Fruit fly (Drosophila melanogaster) whole organism, embryonic: ENCODE data around the gene Cyp4ac3.

Experiments
- Ada2b ChIP-seq: fragments of 200-800 bp; sonication (Bioruptor generic); IDR thresholded peaks from 2 replicates; pipeline ENCODE4 v1.3.6; 2022; ENCODE audit warnings: missing biosample characterization, missing genetic modification characterization
- Adf1 ChIP-seq: fragments of 200-800 bp; sonication (Bioruptor generic); IDR thresholded peaks from 2 replicates; pipeline ENCODE4 v1.3.6; 2022; ENCODE audit warnings: missing biosample characterization, missing genetic modification characterization
- Awh ChIP-seq: fragments of 200-800 bp; sonication (Bioruptor generic); IDR thresholded peaks from 2 replicates; pipeline ENCODE4, ENCODE4 v1.3.6; 2022; ENCODE audit warnings: missing biosample characterization, missing genetic modification characterization
- CG10431 ChIP-seq: fragments of 200-800 bp; sonication (Bioruptor generic); optimal IDR thresholded peaks from 3 replicates; lab custom pipeline; 2018; ENCODE audit warnings: missing biosample characterization, mild to moderate bottlenecking, missing genetic modification characterization
- CG10565 ChIP-seq: fragments of 200-800 bp; sonication (Bioruptor generic); optimal IDR thresholded peaks from 3 replicates; lab custom pipeline; 2016; ENCODE audit warnings: missing biosample characterization, mild to moderate bottlenecking, missing genetic modification characterization
- CG11695 ChIP-seq: fragments of 200-800 bp; sonication (Bioruptor generic); IDR thresholded peaks from 3 replicates; pipeline ENCODE4 v1.3.6; 2022; ENCODE audit warnings: missing biosample characterization, missing genetic modification characterization
- CG1233 ChIP-seq: fragments of 200-800 bp; sonication (Bioruptor generic); optimal IDR thresholded peaks from 4 replicates; lab custom pipeline; 2018; ENCODE audit warnings: missing biosample characterization, mild to moderate bottlenecking, missing genetic modification characterization
- CG12942 ChIP-seq: fragments of 200-800 bp; sonication (Bioruptor generic); optimal IDR thresholded peaks from 3 replicates; lab custom pipeline; 2016; ENCODE audit warnings: missing biosample characterization, missing genetic modification characterization
- CG14710 ChIP-seq: fragments of 200-800 bp; sonication (Bioruptor generic); optimal IDR thresholded peaks from 3 replicates; lab custom pipeline; 2019; ENCODE audit warnings: missing biosample characterization, mild to moderate bottlenecking, missing genetic modification characterization, moderate library complexity
- CG14965 ChIP-seq: fragments of 200-800 bp; sonication (Bioruptor generic); optimal IDR thresholded peaks from 2 replicates; lab custom pipeline; 2016; ENCODE audit warnings: missing biosample characterization, missing genetic modification characterization, borderline replicate concordance
- CG1602 ChIP-seq: fragments of 200-800 bp; sonication (Bioruptor generic); optimal IDR thresholded peaks from 3 replicates; lab custom pipeline; 2016; ENCODE audit warnings: missing biosample characterization, missing genetic modification characterization
- CG17361 ChIP-seq: fragments of 200-800 bp; sonication (Bioruptor generic); IDR thresholded peaks from 3 replicates; pipeline ENCODE4 v1.3.6; 2022; ENCODE audit warnings: missing biosample characterization, missing genetic modification characterization
- CG2199 ChIP-seq: fragments of 200-800 bp; sonication (Bioruptor generic); IDR thresholded peaks from 3 replicates; pipeline ENCODE4 v1.3.6; 2022; ENCODE audit warnings: missing biosample characterization, missing genetic modification characterization
- CG2875 ChIP-seq: fragments of 200-800 bp; sonication (Bioruptor generic); optimal IDR thresholded peaks from 2 replicates; lab custom pipeline; 2017; ENCODE audit warnings: missing biosample characterization, mild to moderate bottlenecking, missing genetic modification characterization, missing genetic modification reagents
- CG30431 ChIP-seq: fragments of 200-800 bp; sonication (Bioruptor generic); optimal IDR thresholded peaks from 2 replicates; lab custom pipeline; 2017; ENCODE audit warnings: missing biosample characterization, missing genetic modification characterization
- CG31365 ChIP-seq: fragments of 200-800 bp; sonication (Bioruptor generic); optimal IDR thresholded peaks from 2 replicates; lab custom pipeline; 2018; ENCODE audit warnings: missing biosample characterization, mild to moderate bottlenecking, missing genetic modification characterization
- CG32767 ChIP-seq: fragments of 200-800 bp; sonication (Bioruptor generic); IDR thresholded peaks from 2 replicates; pipeline ENCODE4 v1.3.6; 2022; ENCODE audit warnings: missing biosample characterization, missing genetic modification characterization
- CG33213 ChIP-seq: fragments of 200-800 bp; sonication (Bioruptor generic); optimal IDR thresholded peaks from 3 replicates; lab custom pipeline; 2016; ENCODE audit warnings: missing biosample characterization, missing genetic modification characterization
- CG4328 ChIP-seq: fragments of 200-800 bp; sonication (Bioruptor generic); optimal IDR thresholded peaks from 3 replicates; lab custom pipeline; 2017; ENCODE audit warnings: missing biosample characterization, missing genetic modification reagents, missing genetic modification characterization
- CG5180 ChIP-seq: fragments of 200-800 bp; sonication (Bioruptor generic); optimal IDR thresholded peaks from 3 replicates; lab custom pipeline; 2017; ENCODE audit warnings: missing biosample characterization, missing genetic modification characterization, mild to moderate bottlenecking, moderate library complexity, missing genetic modification reagents
- CG6813 ChIP-seq: fragments of 200-800 bp; sonication (Bioruptor generic); optimal IDR thresholded peaks from 2 replicates; lab custom pipeline; 2017; ENCODE audit warnings: missing biosample characterization, missing genetic modification characterization, mild to moderate bottlenecking, moderate library complexity, missing genetic modification reagents
- CG7357 ChIP-seq: fragments of 200-800 bp; sonication (Bioruptor generic); IDR thresholded peaks from 3 replicates; pipeline ENCODE4 v1.3.6; 2022; ENCODE audit warnings: missing biosample characterization, missing genetic modification characterization
- CG7987 ChIP-seq: fragments of 200-800 bp; sonication (Bioruptor generic); optimal IDR thresholded peaks from 2 replicates; lab custom pipeline; 2018; ENCODE audit warnings: missing biosample characterization, mild to moderate bottlenecking, missing genetic modification characterization, moderate library complexity
- CG8281 ChIP-seq: fragments of 200-800 bp; sonication (Bioruptor generic); optimal IDR thresholded peaks from 2 replicates; lab custom pipeline; 2018; ENCODE audit warnings: missing biosample characterization, mild to moderate bottlenecking, missing genetic modification characterization, moderate library complexity
- CG8290 ChIP-seq, 3 experiments: fragments of 200-800 bp; sonication (Bioruptor generic); optimal IDR thresholded peaks; 2 replicates each; lab custom pipeline; 2016 to 2019; ENCODE audit warnings: missing biosample characterization in 3 of 3, missing genetic modification characterization in 3 of 3, mild to moderate bottlenecking in 2 of 3, moderate library complexity in 1 of 3
- CG9437 ChIP-seq: fragments of 200-800 bp; sonication (Bioruptor generic); optimal IDR thresholded peaks from 2 replicates; lab custom pipeline; 2018; ENCODE audit warnings: missing biosample characterization, mild to moderate bottlenecking, missing genetic modification characterization
- Eip74EF ChIP-seq, 2 experiments: fragments of 200-800 bp in 1 of 2; fragments of >200 bp in 1 of 2; sonication (Bioruptor generic) in 1 of 2; optimal IDR thresholded peaks; 2 replicates each; lab custom pipeline; 2017 to 2019; ENCODE audit warnings: missing biosample characterization in 2 of 2, missing genetic modification characterization in 2 of 2, mild to moderate bottlenecking in 1 of 2, moderate library complexity in 1 of 2
- Hsf ChIP-seq: fragments of 200-800 bp; sonication (Bioruptor generic); optimal IDR thresholded peaks from 3 replicates; lab custom pipeline; 2016; ENCODE audit warnings: missing biosample characterization, missing genetic modification characterization
- Oli ChIP-seq: fragments of 200-800 bp; sonication (Bioruptor generic); optimal IDR thresholded peaks from 2 replicates; lab custom pipeline; 2018; ENCODE audit warnings: missing biosample characterization, mild to moderate bottlenecking, missing genetic modification characterization, moderate library complexity
- Rx ChIP-seq: fragments of 200-800 bp; sonication (Bioruptor generic); IDR thresholded peaks from 2 replicates; pipeline ENCODE4 v1.3.6; 2022; ENCODE audit warnings: missing biosample characterization, missing genetic modification characterization
- Sox102F ChIP-seq: fragments of 200-800 bp; sonication (Bioruptor generic); optimal IDR thresholded peaks from 2 replicates; lab custom pipeline; 2018; ENCODE audit warnings: missing biosample characterization, mild to moderate bottlenecking, missing genetic modification characterization, moderate library complexity
- Xrp1 ChIP-seq: fragments of 200-800 bp; sonication (Bioruptor generic); IDR thresholded peaks from 2 replicates; pipeline ENCODE4 v1.3.6; 2022; ENCODE audit warnings: missing biosample characterization, missing genetic modification characterization
- ac ChIP-seq: fragments of 200-800 bp; sonication (Bioruptor generic); optimal IDR thresholded peaks from 3 replicates; lab custom pipeline; 2017; ENCODE audit warnings: missing biosample characterization, mild to moderate bottlenecking, missing genetic modification characterization
- ara ChIP-seq: fragments of 200-800 bp; sonication (Bioruptor generic); IDR thresholded peaks from 2 replicates; pipeline ENCODE4 v1.3.6; 2022; ENCODE audit warnings: missing biosample characterization, missing genetic modification characterization
- az2 ChIP-seq: fragments of 200-800 bp; sonication (Bioruptor generic); optimal IDR thresholded peaks from 3 replicates; lab custom pipeline; 2016; ENCODE audit warnings: missing biosample characterization, missing genetic modification characterization
- btn ChIP-seq: fragments of 200-800 bp; sonication (Bioruptor generic); optimal IDR thresholded peaks from 2 replicates; lab custom pipeline; 2016; ENCODE audit warnings: missing biosample characterization, missing genetic modification characterization
- crc ChIP-seq: fragments of 200-800 bp; sonication (Bioruptor generic); optimal IDR thresholded peaks from 2 replicates; lab custom pipeline; 2016; ENCODE audit warnings: missing biosample characterization, missing genetic modification characterization
- crol ChIP-seq: fragments of 200-800 bp; sonication (Bioruptor generic); IDR thresholded peaks from 2 replicates; pipeline ENCODE4 v1.3.6; 2022; ENCODE audit warnings: missing biosample characterization, missing genetic modification characterization
- dmrt99B ChIP-seq: fragments of 200-800 bp; sonication (Bioruptor generic); optimal IDR thresholded peaks from 2 replicates; lab custom pipeline; 2018; ENCODE audit warnings: missing biosample characterization, mild to moderate bottlenecking, missing genetic modification characterization, moderate library complexity
- ewg ChIP-seq: fragments of 200-800 bp; sonication (Bioruptor generic); optimal IDR thresholded peaks from 3 replicates; lab custom pipeline; 2017; ENCODE audit warnings: mild to moderate bottlenecking, missing biosample characterization, missing genetic modification reagents, missing genetic modification characterization
- fd102C ChIP-seq: fragments of 200-800 bp; sonication (Bioruptor generic); optimal IDR thresholded peaks from 2 replicates; lab custom pipeline; 2018; ENCODE audit warnings: missing biosample characterization, mild to moderate bottlenecking, missing genetic modification characterization, moderate library complexity
- pfk ChIP-seq: fragments of 200-800 bp; sonication (Bioruptor generic); optimal IDR thresholded peaks from 2 replicates; lab custom pipeline; 2018; ENCODE audit warnings: missing biosample characterization, mild to moderate bottlenecking, missing genetic modification characterization, moderate library complexity
- row ChIP-seq: fragments of 200-800 bp; sonication (Bioruptor generic); IDR thresholded peaks from 3 replicates; pipeline ENCODE4 v1.3.6; 2022; ENCODE audit warnings: missing biosample characterization, missing genetic modification characterization
- shn ChIP-seq: fragments of 200-800 bp; sonication (Bioruptor generic); optimal IDR thresholded peaks from 3 replicates; lab custom pipeline; 2016; ENCODE audit warnings: missing biosample characterization, missing genetic modification characterization
- sug ChIP-seq: fragments of 200-800 bp; optimal IDR thresholded peaks from 2 replicates; lab custom pipeline; 2019; ENCODE audit warnings: missing biosample characterization, mild to moderate bottlenecking, missing genetic modification characterization, moderate library complexity
- tio ChIP-seq: fragments of 200-800 bp; sonication (Bioruptor generic); optimal IDR thresholded peaks from 2 replicates; lab custom pipeline; 2017; ENCODE audit warnings: missing biosample characterization, missing genetic modification characterization, inconsistent platforms
- tna ChIP-seq: fragments of 200-800 bp; sonication (Bioruptor generic); IDR thresholded peaks from 2 replicates; pipeline ENCODE4 v1.3.6; 2022; ENCODE audit warnings: missing biosample characterization, missing genetic modification characterization; ENCODE audit not compliant: partially characterized antibody
- tx ChIP-seq: fragments of 200-800 bp; sonication (Bioruptor generic); optimal IDR thresholded peaks from 2 replicates; lab custom pipeline; 2016; ENCODE audit warnings: missing biosample characterization, missing genetic modification characterization
- zen2 ChIP-seq: fragments of 200-800 bp; sonication (Bioruptor generic); IDR thresholded peaks from 3 replicates; pipeline ENCODE4 v1.3.6; 2022; ENCODE audit warnings: missing biosample characterization, missing genetic modification characterization; ENCODE audit not compliant: partially characterized antibody

Cyp4ac3 gene

DNA sequence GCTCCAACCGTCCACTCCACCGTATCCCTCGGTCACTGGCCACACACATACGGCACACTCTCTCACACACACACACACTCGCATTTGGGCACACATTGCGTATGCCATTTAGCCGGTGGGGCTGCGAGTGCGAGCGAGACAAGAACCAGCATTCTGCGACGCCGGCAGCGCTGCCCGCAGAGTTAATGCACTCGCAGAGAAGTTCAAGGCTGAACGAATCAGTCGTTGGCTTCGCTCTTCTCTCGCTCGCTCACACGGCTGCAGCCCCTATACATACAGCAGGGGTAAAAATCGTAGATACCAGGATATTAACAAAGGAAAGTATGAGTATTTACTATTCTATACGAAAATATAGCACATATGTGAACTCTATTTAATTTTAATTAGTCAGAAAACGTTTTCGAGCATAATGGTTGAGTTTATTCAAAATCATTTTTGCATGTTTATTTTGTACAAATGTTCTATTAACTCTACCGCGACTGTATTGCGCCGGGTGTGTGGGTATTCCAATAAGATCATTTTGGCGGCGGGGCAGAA, 24.7 kb downstream of the Cyp4ac3 start (continued):
- TF ChIP-seq Ada2b (GFP tag; lab: Robert Waterston, UW): peak; percentile 58
- TF ChIP-seq CG9437 (GFP tag; lab: Kevin White, UChicago): peak; percentile 69
- peak; percentile 64 for TF ChIP-seq ewg (GFP tag; lab: Kevin White, UChicago)
- peak; percentile 81 for TF ChIP-seq dmrt99B (tag; lab: Kevin White, UChicago)
- peak; percentile 27 for TF ChIP-seq tx
- TF ChIP-seq shn: peak; percentile 21
- peak; percentile 82 for TF ChIP-seq ara (GFP tag; lab: Robert Waterston, UW)
- peak; percentile 55 for TF ChIP-seq CG2875 (GFP tag; lab: Kevin White, UChicago)
- TF ChIP-seq fd102C: peak; percentile 28
- peak; percentile 68 for TF ChIP-seq tio (GFP tag; lab: Kevin White, UChicago)
- TF ChIP-seq CG2199 (GFP tag; lab: Robert Waterston, UW): no peak
- no peak for TF ChIP-seq CG7987 (GFP tag; lab: Kevin White, UChicago)
- peak; percentile 72 for TF ChIP-seq Hsf (GFP tag; lab: Kevin White, UChicago)
- TF ChIP-seq tna (GFP tag; lab: Robert Waterston, UW): no peak
- TF ChIP-seq CG11695 (GFP tag; lab: Robert Waterston, UW): peak; percentile 78
- peak; percentile 32 for TF ChIP-seq CG4328
- peak; percentile 77 for TF ChIP-seq ac (GFP tag; lab: Kevin White, UChicago)
- peak; percentile 54 for TF ChIP-seq CG12942
- TF ChIP-seq crc (GFP tag; lab: Kevin White, UChicago): peak; percentile 55
- TF ChIP-seq Awh (GFP tag; lab: Robert Waterston, UW): peak; percentile 67; the same call in 1 of the 2 replicates
- peak; percentile 77 for TF ChIP-seq Adf1 (GFP tag; lab: Robert Waterston, UW)
- TF ChIP-seq CG32767 (GFP tag; lab: Robert Waterston, UW): peak; percentile 61; the same call in 1 of the 2 replicates
- TF ChIP-seq Sox102F (GFP tag; lab: Kevin White, UChicago): peak; percentile 85
- peak; percentile 19 for TF ChIP-seq CG14965 (GFP tag; lab: Kevin White, UChicago)
- TF ChIP-seq row (GFP tag; lab: Robert Waterston, UW): peak; percentile 91
- peak; percentile 80 for TF ChIP-seq Oli (tag; lab: Kevin White, UChicago)
- no peak for TF ChIP-seq zen2 (GFP tag; lab: Robert Waterston, UW)
- TF ChIP-seq crol (GFP tag; lab: Robert Waterston, UW): peak; percentile 51; the same call in 1 of the 2 replicates
- peak; percentile 16 for TF ChIP-seq CG10565
- peak; percentile 45; the same call in 1 of the 3 replicates for TF ChIP-seq CG7357
- TF ChIP-seq CG1233 (GFP tag; lab: Kevin White, UChicago): peak; percentile 63
- peak; percentile 64 for TF ChIP-seq CG6813
- TF ChIP-seq CG5180: peak; percentile 86
- TF ChIP-seq Xrp1 (GFP tag; lab: Robert Waterston, UW): peak; percentile 85
- peak; percentile 32 for TF ChIP-seq CG30431 (GFP tag; lab: Kevin White, UChicago)
- TF ChIP-seq btn (GFP tag; lab: Kevin White, UChicago): no peak
- peak; percentile 55 for TF ChIP-seq CG1602
- peak; percentile 7 for TF ChIP-seq CG33213
- TF ChIP-seq CG8281 (tag; lab: Kevin White, UChicago): peak; percentile 36
- peak; percentile 19 for TF ChIP-seq CG31365
- peak; percentile 41; the same call in 1 of the 2 replicates for TF ChIP-seq Rx (GFP tag; lab: Robert Waterston, UW)
- peak; percentile 87 for TF ChIP-seq CG14710 (tag; lab: Kevin White, UChicago)
- peak in 1 of 2 experiments; percentile 64 for TF ChIP-seq Eip74EF (GFP tag; optimal IDR thresholded peaks at IDR 0.05; lab: Kevin White, UChicago)
- peak; percentile 3 for TF ChIP-seq sug (tag; lab: Kevin White, UChicago)
- peak; percentile 68 for TF ChIP-seq CG8290 (GFP tag; optimal IDR thresholded peaks at IDR 0.05; lab: Kevin White, UChicago)
- peak; percentile 36 to 58 for TF ChIP-seq CG8290 (tag; optimal IDR thresholded peaks at IDR 0.05; lab: Kevin White, UChicago)
- no peak for TF ChIP-seq pfk
- TF ChIP-seq CG17361 (GFP tag; lab: Robert Waterston, UW): peak; percentile 71
- peak; percentile 70 for TF ChIP-seq az2 (GFP tag; lab: Kevin White, UChicago)
- peak; percentile 74 for TF ChIP-seq CG10431 (GFP tag; lab: Kevin White, UChicago)
